Worm (Caenorhabditis elegans): Measurements from ENCODE around the gene klp-18.
A peak's percentile ranks its signal among the peaks of the same experiment; 100 is the strongest.

The klp-18 gene

ce11 chrIV:7039476-7040261 is at the start of gene klp-18, which contains the start of gene cogc-2 (continued):
- TF ChIP-seq mdl-1 (tag; optimal IDR thresholded peaks at IDR 0.05) (peak in 1 of 2 experiments; percentile 67), nhr-237 (tag; optimal IDR thresholded peaks at IDR 0.05) (no peak), F49E8.2 (tag; optimal IDR thresholded peaks at IDR 0.05; ENCODE audit: borderline replicate concordance) (peak; percentile 96), mes-2 (tag; optimal IDR thresholded peaks at IDR 0.05; ENCODE audit: poor library complexity, severe bottlenecking) (peak; percentile 93), fkh-10 (GFP tag; optimal IDR thresholded peaks at IDR 0.05) (peak; percentile 37), aly-2 (tag; optimal IDR thresholded peaks at IDR 0.05) (no peak)

- no peak for TF ChIP-seq F49E8.2 (tag; optimal IDR thresholded peaks at IDR 0.05; ENCODE audit: borderline replicate concordance)
- no peak for TF ChIP-seq ceh-20 (GFP tag; IDR thresholded peaks at IDR 0.05)
- no peak for TF ChIP-seq daf-16 (GFP tag; optimal IDR thresholded peaks at IDR 0.05)
- TF ChIP-seq daf-16 (tag; optimal IDR thresholded peaks at IDR 0.05) = no peak
- no peak for TF ChIP-seq Y105C5A.15 (GFP tag; IDR thresholded peaks at IDR 0.05)
- TF ChIP-seq nhr-41 (GFP tag; IDR thresholded peaks at IDR 0.05) = no peak
- no peak for TF ChIP-seq unc-130 (GFP tag; optimal IDR thresholded peaks at IDR 0.05)
- TF ChIP-seq nhr-111 (GFP tag; optimal IDR thresholded peaks at IDR 0.05) = no peak
- no peak for TF ChIP-seq nhr-102 (tag; optimal IDR thresholded peaks at IDR 0.05)
- TF ChIP-seq duxl-1 (tag; optimal IDR thresholded peaks at IDR 0.05; ENCODE audit: poor library complexity) = no peak
These were observed 48.9 kb upstream of the klp-18 start for ce11 chrIV:6991070-6991469.

ce11 chrIV:6997918-6998317 is 42.1 kb upstream of the klp-18 start:
- TF ChIP-seq nhr-111 (GFP tag; optimal IDR thresholded peaks at IDR 0.05) = no peak
- no peak for TF ChIP-seq pqm-1 (tag; optimal IDR thresholded peaks at IDR 0.05)
- TF ChIP-seq zfp-3 (GFP tag; conservative IDR thresholded peaks at IDR 0.05) = no peak
- TF ChIP-seq F26F4.8 (GFP tag; conservative IDR thresholded peaks at IDR 0.05) = no peak
- no peak for TF ChIP-seq dmd-8 (GFP tag; IDR thresholded peaks at IDR 0.05)
- TF ChIP-seq lin-29 (GFP tag; IDR thresholded peaks at IDR 0.05) = no peak
- TF ChIP-seq lin-38 (GFP tag; IDR thresholded peaks at IDR 0.05) = no peak

DNA sequence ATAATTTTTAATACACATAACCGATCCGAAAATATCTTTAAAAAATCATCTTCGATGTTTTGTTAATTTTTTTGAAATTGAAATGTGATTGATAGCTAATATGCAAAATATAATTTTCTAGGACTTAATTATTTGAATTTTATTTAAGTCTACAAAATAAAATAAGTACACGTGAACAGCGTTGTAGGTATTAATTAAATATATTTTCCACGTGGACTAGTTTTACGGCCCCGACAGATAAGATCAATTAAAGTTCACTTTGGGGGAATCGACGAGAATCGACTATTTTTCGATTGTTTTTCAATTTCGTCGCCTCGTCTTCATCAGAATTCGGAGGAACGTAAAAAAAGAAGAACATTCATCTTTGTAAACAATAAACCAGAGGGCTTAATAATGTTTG is 40.8 kb upstream of the klp-18 start, which contains the start of gene C25A8.5:
TSS of gene C25A8.5 (plus strand) at position 301 of the 400 bp plus-strand sequence.
- TF ChIP-seq egl-43 (GFP tag; IDR thresholded peaks at IDR 0.05) (no peak), mdl-1 (tag; optimal IDR thresholded peaks at IDR 0.05) (no peak), dmd-8 (GFP tag; IDR thresholded peaks at IDR 0.05) (no peak), snpc-4 (tag; optimal IDR thresholded peaks at IDR 0.05) (no peak), unc-130 (GFP tag; optimal IDR thresholded peaks at IDR 0.05) (no peak), nhr-6 (tag; optimal IDR thresholded peaks at IDR 0.05) (no peak), ZK546.5 (tag; optimal IDR thresholded peaks at IDR 0.05) (no peak), aly-2 (tag; optimal IDR thresholded peaks at IDR 0.05) (no peak), pqm-1 (tag; optimal IDR thresholded peaks at IDR 0.05) (no peak), Y48G9A.11 (GFP tag; IDR thresholded peaks at IDR 0.05) (no peak), ZK337.2 (GFP tag; IDR thresholded peaks at IDR 0.05) (no peak), nhr-77 (tag; optimal IDR thresholded peaks at IDR 0.05) (no peak), F26F4.8 (GFP tag; conservative IDR thresholded peaks at IDR 0.05) (no peak), arid-1 (GFP tag; conservative IDR thresholded peaks at IDR 0.05) (no peak)

- TF ChIP-seq nhr-111 (GFP tag; optimal IDR thresholded peaks at IDR 0.05) (no peak), ceh-32 (tag; optimal IDR thresholded peaks at IDR 0.05; ENCODE audit: poor library complexity) (no peak), T26A8.4 (GFP tag; IDR thresholded peaks at IDR 0.05) (no peak), zip-11 (GFP tag; IDR thresholded peaks at IDR 0.05) (no peak), daf-16 (GFP tag; optimal IDR thresholded peaks at IDR 0.05) (no peak), daf-16 (tag; optimal IDR thresholded peaks at IDR 0.05) (no peak), lin-29 (GFP tag; IDR thresholded peaks at IDR 0.05) (no peak), nhr-6 (tag; optimal IDR thresholded peaks at IDR 0.05) (no peak), gei-8 (GFP tag; optimal IDR thresholded peaks at IDR 0.05) (no peak), ceh-20 (GFP tag; IDR thresholded peaks at IDR 0.05) (no peak), egl-27 (tag; optimal IDR thresholded peaks at IDR 0.05) (no peak)
These were observed 36.7 kb upstream of the klp-18 start, which contains the start of gene cht-3 for ce11 chrIV:7003323-7003722. Gene cht-3 (plus strand): TSS chrIV:7003623.

All from whole organism, L4 larva.